Worm (Caenorhabditis elegans) whole organism, young adult: ENCODE measurements around the gene C03B1.7.

Experiments used
- F57C9.4 ChIP-seq: sonication (generic microtip); optimal IDR thresholded peaks from 2 replicates; lab custom pipeline; 2017; ENCODE audit warnings: mild to moderate bottlenecking, missing genetic modification characterization, missing compliant biosample characterization
- attf-6 ChIP-seq: fragments of 200-800 bp; sonication (Bioruptor generic); IDR thresholded peaks from 2 replicates; pipeline ENCODE4 v1.3.6; 2022; ENCODE audit warnings: missing genetic modification reagents, missing genetic modification characterization, missing compliant biosample characterization
- let-607 ChIP-seq, 2 experiments: fragments of 200-800 bp in 1 of 2; sonication (Bioruptor generic) in 1 of 2; sonication (generic microtip) in 1 of 2; optimal IDR thresholded peaks; 2 replicates each; lab custom pipeline; 2016 to 2018; ENCODE audit warnings: mild to moderate bottlenecking in 2 of 2, missing compliant biosample characterization in 2 of 2, missing genetic modification characterization in 2 of 2, moderate library complexity in 2 of 2, missing genotype in 1 of 2
- pbrm-1 ChIP-seq: fragments of 200-800 bp; sonication (Bioruptor generic); IDR thresholded peaks from 2 replicates; pipeline ENCODE4 v1.3.6; 2022; ENCODE audit warnings: missing genetic modification reagents, missing genetic modification characterization, missing compliant biosample characterization
- sptf-2 ChIP-seq: fragments of 200-800 bp; sonication (Bioruptor generic); optimal IDR thresholded peaks from 2 replicates; lab custom pipeline; 2018; ENCODE audit warnings: mild to moderate bottlenecking, missing genetic modification characterization, missing compliant biosample characterization
- ztf-26 ChIP-seq: sonication (generic microtip); optimal IDR thresholded peaks from 2 replicates; lab custom pipeline; 2017; ENCODE audit warnings: missing genetic modification characterization, missing compliant biosample characterization
- ztf-28 ChIP-seq: fragments of 200-800 bp; sonication (Bioruptor generic); IDR thresholded peaks from 2 replicates; pipeline ENCODE4 v1.3.6; 2022; ENCODE audit warnings: missing genetic modification reagents, missing genetic modification characterization, missing compliant biosample characterization

ce11 chrX:6360077-6360476 lies 18.5 kb downstream of the C03B1.7 start:
- TF ChIP-seq attf-6 (GFP tag; lab: Robert Waterston, UW) (no peak), F57C9.4 (tag; lab: Kevin White, UChicago) (no peak), sptf-2 (GFP tag; lab: Kevin White, UChicago) (no peak), ztf-26 (tag; lab: Kevin White, UChicago) (no peak), pbrm-1 (GFP tag; lab: Robert Waterston, UW) (no peak), ztf-28 (no peak), let-607 (tag; optimal IDR thresholded peaks at IDR 0.05; lab: Kevin White, UChicago) (no peak)
